Worm (Caenorhabditis elegans) whole organism, L1 larva: Measurements from ENCODE around the gene cpna-5.

Source experiments
- C16A3.4 ChIP-seq: fragments of 150-350 bp; optimal IDR thresholded peaks from 2 replicates; lab custom pipeline; 2014; ENCODE audit warnings: missing biosample characterization, missing genetic modification characterization
- F16B12.6 ChIP-seq: fragments of 150-350 bp; optimal IDR thresholded peaks from 2 replicates; lab custom pipeline; 2014; ENCODE audit warnings: missing biosample characterization, missing genetic modification characterization
- Y116A8C.19 ChIP-seq: sonication (generic microtip); optimal IDR thresholded peaks from 2 replicates; lab custom pipeline; 2016; ENCODE audit warnings: missing compliant biosample characterization, missing genetic modification characterization, borderline replicate concordance
- alr-1 ChIP-seq: fragments of 200-800 bp; sonication (Bioruptor generic); optimal IDR thresholded peaks from 2 replicates; lab custom pipeline; 2018; ENCODE audit warnings: borderline replicate concordance, mild to moderate bottlenecking, missing genetic modification characterization, missing compliant biosample characterization
- ama-1 ChIP-seq: fragments of 150-350 bp; optimal IDR thresholded peaks from 2 replicates; lab custom pipeline; 2014
- blmp-1 ChIP-seq: fragments of 150-350 bp; optimal IDR thresholded peaks from 2 replicates; lab custom pipeline; 2014; ENCODE audit warnings: missing biosample characterization, missing genetic modification characterization
- ceh-8 ChIP-seq: fragments of 200-800 bp; sonication (Bioruptor generic); optimal IDR thresholded peaks from 2 replicates; lab custom pipeline; 2018; ENCODE audit warnings: mild to moderate bottlenecking, missing genetic modification characterization, moderate library complexity, missing compliant biosample characterization
- ceh-82 ChIP-seq, 3 experiments: fragments of 150-350 bp in 1 of 3; sonication (generic microtip) in 2 of 3; optimal IDR thresholded peaks; 2 replicates each; lab custom pipeline; 2014 to 2017; ENCODE audit warnings: missing biosample characterization in 3 of 3, missing genetic modification characterization in 3 of 3
- ceh-88 ChIP-seq: fragments of 200-800 bp; sonication (Bioruptor generic); IDR thresholded peaks from 2 replicates; pipeline ENCODE4 v1.3.6; 2022; ENCODE audit warnings: missing genetic modification characterization, missing compliant biosample characterization
- ceh-90 ChIP-seq: sonication (generic microtip); optimal IDR thresholded peaks from 2 replicates; lab custom pipeline; 2016; ENCODE audit warnings: missing genetic modification characterization, missing compliant biosample characterization
- dpl-1 ChIP-seq, 3 experiments: fragments of 150-350 bp in 2 of 3; sonication (generic microtip) in 1 of 3; optimal IDR thresholded peaks; 2 replicates each; lab custom pipeline; 2014 to 2017; ENCODE audit warnings: missing biosample characterization in 3 of 3, missing genetic modification characterization in 3 of 3, missing genetic modification reagents in 3 of 3
- efl-3 ChIP-seq: fragments of 200-800 bp; sonication (Bioruptor generic); optimal IDR thresholded peaks from 2 replicates; lab custom pipeline; 2018; ENCODE audit warnings: mild to moderate bottlenecking, missing genetic modification characterization, missing compliant biosample characterization
- egl-27 ChIP-seq, 2 experiments: fragments of 150-350 bp in 1 of 2; sonication (generic microtip); optimal IDR thresholded peaks; 3 replicates each; lab custom pipeline; 2017 to 2018; ENCODE audit warnings: missing biosample characterization in 2 of 2, missing genetic modification characterization in 2 of 2, missing genetic modification reagents in 2 of 2
- elt-2 ChIP-seq: sonication (generic microtip); optimal IDR thresholded peaks from 2 replicates; lab custom pipeline; 2016; ENCODE audit warnings: missing genetic modification characterization, mild to moderate bottlenecking, inconsistent platforms, missing compliant biosample characterization, missing genetic modification reagents
- elt-3 ChIP-seq, 6 experiments: fragments of 150-350 bp in 1 of 6; sonication (generic microtip); optimal IDR thresholded peaks; 2 replicates each; lab custom pipeline; 2017 to 2018; ENCODE audit warnings: missing biosample characterization in 6 of 6, missing genetic modification characterization in 6 of 6, inconsistent platforms in 1 of 6
- fkh-4 ChIP-seq: sonication (generic microtip); optimal IDR thresholded peaks from 2 replicates; lab custom pipeline; 2016; ENCODE audit warnings: missing compliant biosample characterization, missing genetic modification characterization, borderline replicate concordance
- fkh-8 ChIP-seq: sonication (generic microtip); optimal IDR thresholded peaks from 2 replicates; lab custom pipeline; 2016; ENCODE audit warnings: mild to moderate bottlenecking, missing genetic modification characterization, missing compliant biosample characterization
- fos-1 ChIP-seq: fragments of 150-350 bp; optimal IDR thresholded peaks from 2 replicates; lab custom pipeline; 2014; ENCODE audit warnings: missing biosample characterization, missing genetic modification characterization
- hlh-4 ChIP-seq: sonication (generic microtip); optimal IDR thresholded peaks from 2 replicates; lab custom pipeline; 2016; ENCODE audit warnings: mild to moderate bottlenecking, missing genetic modification characterization, missing compliant biosample characterization
- hpl-2 ChIP-seq: fragments of 150-350 bp; optimal IDR thresholded peaks from 2 replicates; lab custom pipeline; 2014; ENCODE audit warnings: missing biosample characterization, missing genetic modification reagents, missing genetic modification characterization
- irx-1 ChIP-seq: sonication (generic microtip); optimal IDR thresholded peaks from 2 replicates; lab custom pipeline; 2016; ENCODE audit warnings: missing genetic modification characterization, missing compliant biosample characterization
- isw-1 ChIP-seq: fragments of 200-800 bp; sonication (Bioruptor generic); IDR thresholded peaks from 2 replicates; pipeline ENCODE4 v1.3.6; 2022; ENCODE audit warnings: missing genetic modification characterization, missing compliant biosample characterization
- jun-1 ChIP-seq: fragments of 150-350 bp; optimal IDR thresholded peaks from 2 replicates; lab custom pipeline; 2014; ENCODE audit warnings: missing biosample characterization, missing genetic modification reagents, missing genetic modification characterization
- lin-15B ChIP-seq: fragments of 150-350 bp; sonication (generic microtip); optimal IDR thresholded peaks from 3 replicates; lab custom pipeline; 2014; ENCODE audit warnings: missing biosample characterization, missing genetic modification characterization
- lin-35 ChIP-seq, 2 experiments: fragments of 150-350 bp; optimal IDR thresholded peaks; 2 replicates each; lab custom pipeline; 2014; ENCODE audit warnings: missing biosample characterization in 2 of 2, missing genetic modification characterization in 2 of 2, missing genetic modification reagents in 2 of 2
- mab-9 ChIP-seq: fragments of 200-800 bp; sonication (Bioruptor generic); IDR thresholded peaks from 2 replicates; pipeline ENCODE4 v1.3.6; 2022; ENCODE audit warnings: missing genetic modification reagents, missing genetic modification characterization, missing compliant biosample characterization
- mdl-1 ChIP-seq, 2 experiments: fragments of 150-350 bp; optimal IDR thresholded peaks; 2 replicates each; lab custom pipeline; 2014 to 2017; ENCODE audit warnings: missing biosample characterization in 2 of 2, missing genetic modification characterization in 2 of 2, inconsistent platforms in 1 of 2
- mep-1 ChIP-seq: fragments of 150-350 bp; optimal IDR thresholded peaks from 2 replicates; lab custom pipeline; 2014; ENCODE audit warnings: missing biosample characterization, missing genetic modification characterization
- nhr-12 ChIP-seq: sonication (generic microtip); optimal IDR thresholded peaks from 2 replicates; lab custom pipeline; 2017; ENCODE audit warnings: missing biosample characterization, missing genetic modification characterization
- nhr-19 ChIP-seq: fragments of 200-800 bp; sonication (Bioruptor generic); conservative IDR thresholded peaks from 2 replicates; pipeline ENCODE4 v1.3.6; 2022; ENCODE audit warnings: missing genetic modification characterization, missing compliant biosample characterization
- nhr-28 ChIP-seq: fragments of 150-350 bp; optimal IDR thresholded peaks from 2 replicates; lab custom pipeline; 2014; ENCODE audit warnings: missing biosample characterization, missing genetic modification characterization
- nhr-76 ChIP-seq: sonication (generic microtip); optimal IDR thresholded peaks from 2 replicates; lab custom pipeline; 2017; ENCODE audit warnings: missing biosample characterization, missing genetic modification characterization
- nhr-77 ChIP-seq: fragments of 150-350 bp; optimal IDR thresholded peaks from 2 replicates; lab custom pipeline; 2014; ENCODE audit warnings: missing biosample characterization, missing genetic modification characterization
- nhr-84 ChIP-seq: sonication (generic microtip); optimal IDR thresholded peaks from 2 replicates; lab custom pipeline; 2017; ENCODE audit warnings: missing biosample characterization, missing genetic modification characterization
- pax-3 ChIP-seq: fragments of 200-800 bp; sonication (Bioruptor generic); optimal IDR thresholded peaks from 2 replicates; lab custom pipeline; 2018; ENCODE audit warnings: mild to moderate bottlenecking, missing genetic modification characterization, moderate library complexity, missing compliant biosample characterization
- pqm-1 ChIP-seq: sonication (generic microtip); optimal IDR thresholded peaks from 3 replicates; lab custom pipeline; 2017; ENCODE audit warnings: missing biosample characterization, missing genetic modification characterization
- skn-1 ChIP-seq: fragments of 150-350 bp; optimal IDR thresholded peaks from 2 replicates; lab custom pipeline; 2014; ENCODE audit warnings: missing biosample characterization, missing genetic modification characterization
- snpc-4 ChIP-seq: fragments of 150-350 bp; optimal IDR thresholded peaks from 2 replicates; lab custom pipeline; 2014; ENCODE audit warnings: missing biosample characterization, missing genetic modification characterization
- sptf-1 ChIP-seq: fragments of 150-350 bp; optimal IDR thresholded peaks from 2 replicates; lab custom pipeline; 2014; ENCODE audit warnings: missing biosample characterization, missing genetic modification characterization
- sup-37 ChIP-seq: fragments of 200-800 bp; sonication (Bioruptor generic); optimal IDR thresholded peaks from 2 replicates; lab custom pipeline; 2018; ENCODE audit warnings: mild to moderate bottlenecking, missing genetic modification characterization, missing compliant biosample characterization
- tbx-2 ChIP-seq: sonication (generic microtip); optimal IDR thresholded peaks from 2 replicates; lab custom pipeline; 2016; ENCODE audit warnings: missing genetic modification characterization, missing compliant biosample characterization
- unc-130 ChIP-seq: fragments of 150-350 bp; optimal IDR thresholded peaks from 2 replicates; lab custom pipeline; 2017; ENCODE audit warnings: missing biosample characterization, missing genetic modification characterization, inconsistent platforms
- unc-30 ChIP-seq: sonication (generic microtip); optimal IDR thresholded peaks from 2 replicates; lab custom pipeline; 2017; ENCODE audit warnings: missing biosample characterization, missing genetic modification characterization
- unc-86 ChIP-seq: sonication (generic microtip); optimal IDR thresholded peaks from 2 replicates; lab custom pipeline; 2016; ENCODE audit warnings: missing genetic modification characterization, missing compliant biosample characterization
- unc-98 ChIP-seq: fragments of 200-800 bp; sonication (Bioruptor generic); IDR thresholded peaks from 2 replicates; pipeline ENCODE4 v1.3.6; 2022; ENCODE audit warnings: missing genetic modification characterization, missing compliant biosample characterization
- vab-15 ChIP-seq: sonication (generic microtip); optimal IDR thresholded peaks from 2 replicates; lab custom pipeline; 2017; ENCODE audit warnings: missing genotype, mild to moderate bottlenecking, missing genetic modification characterization, missing compliant biosample characterization
- xbp-1 ChIP-seq: sonication (generic microtip); optimal IDR thresholded peaks from 2 replicates; lab custom pipeline; 2016; ENCODE audit warnings: missing genetic modification characterization, missing compliant biosample characterization
- ztf-11 ChIP-seq, 2 experiments: sonication (generic microtip); optimal IDR thresholded peaks; 2 replicates each; lab custom pipeline; 2016 to 2017; ENCODE audit warnings: missing genetic modification characterization in 2 of 2, missing biosample characterization in 1 of 2, missing compliant biosample characterization in 1 of 2
- ztf-4 ChIP-seq: fragments of 150-350 bp; optimal IDR thresholded peaks from 2 replicates; lab custom pipeline; 2014; ENCODE audit warnings: missing biosample characterization, missing genetic modification characterization

Gene cpna-5

ce11 chrII:7758397-7759135 lies 40.2 kb upstream of the cpna-5 start, which contains the start of gene B0228.7 (continued):
- TF ChIP-seq fkh-8 (tag; lab: Kevin White, UChicago) (peak; percentile 24), dpl-1 (GFP tag; optimal IDR thresholded peaks at IDR 0.05; lab: Kevin White, UChicago) (peak in 1 of 3 experiments; percentile 18), irx-1 (tag; lab: Kevin White, UChicago) (no peak), lin-35 (GFP tag; optimal IDR thresholded peaks at IDR 0.05; lab: Kevin White, UChicago) (peak in 1 of 2 experiments; percentile 9)

DNA sequence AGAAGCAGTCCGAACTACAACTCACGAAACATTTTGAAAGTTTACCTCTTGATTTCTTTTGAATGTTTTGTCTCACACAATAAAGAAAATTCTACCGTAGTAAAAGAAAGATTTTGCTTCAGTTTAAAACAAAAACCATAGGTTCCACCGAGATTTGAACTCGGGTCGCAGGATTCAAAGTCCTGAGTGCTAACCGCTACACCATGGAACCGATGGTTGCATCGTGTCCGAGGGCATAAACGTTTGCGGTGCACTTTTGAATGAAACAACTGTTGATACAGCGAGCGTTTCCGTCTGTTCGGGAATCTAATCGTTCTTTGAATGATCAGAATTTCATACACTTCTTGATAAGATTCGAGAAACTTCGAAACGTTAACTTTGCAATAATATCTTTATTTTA lies 38.4 kb upstream of the cpna-5 start:
- TF ChIP-seq irx-1 (tag; lab: Kevin White, UChicago) = peak; percentile 9
- peak in 3 of 6 experiments; percentile 12 to 67 (median 62) for TF ChIP-seq elt-3 (tag; optimal IDR thresholded peaks at IDR 0.05; lab: Kevin White, UChicago)
- TF ChIP-seq nhr-19 (GFP tag; lab: Robert Waterston, UW) = peak; percentile 97
- no peak for TF ChIP-seq alr-1 (tag; lab: Kevin White, UChicago)
- TF ChIP-seq nhr-76 = no peak
- TF ChIP-seq vab-15 (tag; lab: Kevin White, UChicago) = no peak
- TF ChIP-seq sup-37 (GFP tag; lab: Kevin White, UChicago) = no peak
- peak; percentile 63 for TF ChIP-seq unc-130 (tag; lab: Kevin White, UChicago)
- peak; percentile 23 for TF ChIP-seq xbp-1 (tag; lab: Kevin White, UChicago)
- TF ChIP-seq dpl-1 (GFP tag; optimal IDR thresholded peaks at IDR 0.05; lab: Kevin White, UChicago) = peak; percentile 21 to 36 (median 25)
- TF ChIP-seq lin-35 (GFP tag; optimal IDR thresholded peaks at IDR 0.05; lab: Kevin White, UChicago) = peak; percentile 23 to 75
- peak; percentile 8 for TF ChIP-seq skn-1 (tag; lab: Kevin White, UChicago)
- no peak for TF ChIP-seq isw-1 (GFP tag; lab: Robert Waterston, UW)
- no peak for TF ChIP-seq ztf-4
- TF ChIP-seq mep-1 (tag; lab: Kevin White, UChicago) = peak; percentile 61
- TF ChIP-seq unc-86 (tag; lab: Kevin White, UChicago) = no peak
- no peak for TF ChIP-seq fkh-8 (tag; lab: Kevin White, UChicago)
- peak; percentile 73 for TF ChIP-seq C16A3.4
- TF ChIP-seq ceh-88 (GFP tag; lab: Robert Waterston, UW) = no peak
- no peak for TF ChIP-seq unc-98 (GFP tag; lab: Robert Waterston, UW)
- TF ChIP-seq mdl-1 (tag; optimal IDR thresholded peaks at IDR 0.05; lab: Kevin White, UChicago) = peak in 1 of 2 experiments; percentile 59
- no peak for TF ChIP-seq nhr-84 (tag; lab: Kevin White, UChicago)
- TF ChIP-seq ceh-90 (tag; lab: Kevin White, UChicago) = no peak
- no peak for TF ChIP-seq pqm-1
- TF ChIP-seq F16B12.6 = no peak
- TF ChIP-seq nhr-28 (tag; lab: Kevin White, UChicago) = no peak
- no peak for TF ChIP-seq snpc-4 (tag; lab: Kevin White, UChicago)
- no peak for TF ChIP-seq egl-27 (tag; optimal IDR thresholded peaks at IDR 0.05; lab: Kevin White, UChicago)
- no peak for TF ChIP-seq nhr-12 (tag; lab: Kevin White, UChicago)
- no peak for TF ChIP-seq efl-3 (GFP tag; lab: Kevin White, UChicago)
- no peak for TF ChIP-seq hlh-4
- TF ChIP-seq jun-1 (tag; lab: Kevin White, UChicago) = no peak
- TF ChIP-seq ztf-11 (tag; optimal IDR thresholded peaks at IDR 0.05; lab: Kevin White, UChicago) = no peak
- TF ChIP-seq sptf-1 (tag; lab: Kevin White, UChicago) = no peak
- peak; percentile 55 for TF ChIP-seq ama-1 (lab: Kevin White, UChicago)
- TF ChIP-seq ceh-82 (tag; optimal IDR thresholded peaks at IDR 0.05; lab: Kevin White, UChicago) = peak in 1 of 3 experiments; percentile 27
- no peak for TF ChIP-seq ceh-8 (GFP tag; lab: Kevin White, UChicago)
- peak; percentile 28 for TF ChIP-seq blmp-1 (tag; lab: Kevin White, UChicago)
- peak; percentile 46 for TF ChIP-seq elt-2 (tag; lab: Kevin White, UChicago)
- peak; percentile 14; the same call in 1 of the 2 replicates for TF ChIP-seq mab-9 (GFP tag; lab: Robert Waterston, UW)
- TF ChIP-seq unc-30 (tag; lab: Kevin White, UChicago) = no peak
- TF ChIP-seq hpl-2 (GFP tag; lab: Kevin White, UChicago) = peak; percentile 2
- TF ChIP-seq lin-15B (tag; lab: Kevin White, UChicago) = no peak
- no peak for TF ChIP-seq fkh-4 (tag; lab: Kevin White, UChicago)
- no peak for TF ChIP-seq nhr-77 (tag; lab: Kevin White, UChicago)
- TF ChIP-seq tbx-2 = peak; percentile 48
- no peak for TF ChIP-seq pax-3
- no peak for TF ChIP-seq Y116A8C.19 (tag; lab: Kevin White, UChicago)
- TF ChIP-seq fos-1 (tag; lab: Kevin White, UChicago) = no peak
